Fruit fly (Drosophila melanogaster) whole organism, embryonic: ENCODE data around the gene Hr96.
A peak's percentile ranks its signal among the peaks of the same experiment; 100 is the strongest.

Experiments
- ATbp ChIP-seq: fragments of 200-800 bp; sonication (Bioruptor generic); optimal IDR thresholded peaks from 2 replicates; lab custom pipeline; 2017; ENCODE audit warnings: missing biosample characterization, mild to moderate bottlenecking, missing genetic modification characterization, missing genetic modification reagents
- BEAF-32 ChIP-seq: fragments of 200-800 bp; sonication (Bioruptor generic); optimal IDR thresholded peaks from 3 replicates; lab custom pipeline; 2017; ENCODE audit warnings: missing biosample characterization, missing genetic modification characterization, mild to moderate bottlenecking, moderate library complexity, missing genetic modification reagents
- Bdp1 ChIP-seq: fragments of 200-800 bp; sonication (Bioruptor generic); optimal IDR thresholded peaks from 3 replicates; lab custom pipeline; 2016; ENCODE audit warnings: missing biosample characterization, missing genetic modification characterization
- C15 ChIP-seq: fragments of 200-800 bp; sonication (Bioruptor generic); IDR thresholded peaks from 3 replicates; pipeline ENCODE4 v1.3.6; 2022; ENCODE audit warnings: missing biosample characterization, missing genetic modification characterization
- CG10147 ChIP-seq: fragments of 200-800 bp; sonication (Bioruptor generic); optimal IDR thresholded peaks from 2 replicates; lab custom pipeline; 2019; ENCODE audit warnings: missing biosample characterization, mild to moderate bottlenecking, missing genetic modification characterization, moderate library complexity
- CG1024 ChIP-seq: fragments of 200-800 bp; sonication (Bioruptor generic); IDR thresholded peaks from 2 replicates; pipeline ENCODE4 v1.3.6; 2022; ENCODE audit warnings: missing biosample characterization, missing genetic modification characterization
- CG10267 ChIP-seq: fragments of 200-800 bp; sonication (Bioruptor generic); optimal IDR thresholded peaks from 2 replicates; lab custom pipeline; 2018; ENCODE audit warnings: missing biosample characterization, mild to moderate bottlenecking, missing genetic modification characterization, moderate library complexity
- CG11456 ChIP-seq: fragments of 200-800 bp; sonication (Bioruptor generic); IDR thresholded peaks from 3 replicates; pipeline ENCODE4 v1.3.6; 2022; ENCODE audit warnings: missing biosample characterization, missing genetic modification characterization
- CG13287 ChIP-seq: fragments of 200-800 bp; sonication (Bioruptor generic); IDR thresholded peaks from 2 replicates; pipeline ENCODE4 v1.3.6; 2022; ENCODE audit warnings: missing biosample characterization, missing genetic modification characterization; ENCODE audit not compliant: partially characterized antibody
- CG14710 ChIP-seq: fragments of 200-800 bp; sonication (Bioruptor generic); optimal IDR thresholded peaks from 3 replicates; lab custom pipeline; 2019; ENCODE audit warnings: missing biosample characterization, mild to moderate bottlenecking, missing genetic modification characterization, moderate library complexity
- CG15479 ChIP-seq: fragments of 200-800 bp; sonication (Bioruptor generic); optimal IDR thresholded peaks from 3 replicates; lab custom pipeline; 2019; ENCODE audit warnings: missing biosample characterization, mild to moderate bottlenecking, missing genetic modification characterization, moderate library complexity
- CG16779 ChIP-seq: fragments of 200-800 bp; sonication (Bioruptor generic); IDR thresholded peaks from 2 replicates; pipeline ENCODE4 v1.3.6; 2022; ENCODE audit warnings: missing biosample characterization, missing genetic modification characterization
- CG17361 ChIP-seq: fragments of 200-800 bp; sonication (Bioruptor generic); IDR thresholded peaks from 3 replicates; pipeline ENCODE4 v1.3.6; 2022; ENCODE audit warnings: missing biosample characterization, missing genetic modification characterization
- CG17385 ChIP-seq: fragments of 200-800 bp; sonication (Bioruptor generic); optimal IDR thresholded peaks from 3 replicates; lab custom pipeline; 2018; ENCODE audit warnings: missing biosample characterization, mild to moderate bottlenecking, missing genetic modification characterization
- CG1792 ChIP-seq: fragments of 200-800 bp; sonication (Bioruptor generic); optimal IDR thresholded peaks from 2 replicates; lab custom pipeline; 2016; ENCODE audit warnings: missing biosample characterization, missing genetic modification characterization
- CG18262 ChIP-seq: fragments of 200-800 bp; optimal IDR thresholded peaks from 3 replicates; lab custom pipeline; 2019; ENCODE audit warnings: missing biosample characterization, mild to moderate bottlenecking, missing genetic modification characterization, moderate library complexity
- CG2199 ChIP-seq: fragments of 200-800 bp; sonication (Bioruptor generic); IDR thresholded peaks from 3 replicates; pipeline ENCODE4 v1.3.6; 2022; ENCODE audit warnings: missing biosample characterization, missing genetic modification characterization
- CG3838 ChIP-seq: fragments of 200-800 bp; sonication (Bioruptor generic); optimal IDR thresholded peaks from 3 replicates; lab custom pipeline; 2016; ENCODE audit warnings: missing biosample characterization, missing genetic modification characterization
- CG4360 ChIP-seq: fragments of 200-800 bp; sonication (Bioruptor generic); IDR thresholded peaks from 2 replicates; pipeline ENCODE4 v1.3.6; 2022; ENCODE audit warnings: missing biosample characterization, missing genetic modification characterization
- CG4730 ChIP-seq: fragments of 200-800 bp; sonication (Bioruptor generic); IDR thresholded peaks from 2 replicates; pipeline ENCODE4 v1.3.6; 2022; ENCODE audit warnings: missing biosample characterization, missing genetic modification characterization
- CG8924 ChIP-seq: fragments of 200-800 bp; optimal IDR thresholded peaks from 3 replicates; lab custom pipeline; 2019; ENCODE audit warnings: missing biosample characterization, mild to moderate bottlenecking, missing genetic modification characterization, moderate library complexity
- Camta ChIP-seq: fragments of 200-800 bp; sonication (Bioruptor generic); optimal IDR thresholded peaks from 2 replicates; lab custom pipeline; 2016; ENCODE audit warnings: missing biosample characterization, missing genetic modification characterization
- Dfd ChIP-seq, 2 experiments: fragments of >200 bp; optimal IDR thresholded peaks; 2 replicates each; lab custom pipeline; 2017; ENCODE audit warnings: missing biosample characterization in 2 of 2, missing genetic modification characterization in 2 of 2
- Dip3 ChIP-seq: fragments of 200-800 bp; sonication (Bioruptor generic); optimal IDR thresholded peaks from 3 replicates; lab custom pipeline; 2016; ENCODE audit warnings: missing biosample characterization, missing genetic modification characterization
- HLH4C ChIP-seq: fragments of 200-800 bp; sonication (Bioruptor generic); IDR thresholded peaks from 3 replicates; pipeline ENCODE4 v1.3.6; 2022; ENCODE audit warnings: missing biosample characterization, missing genetic modification characterization; ENCODE audit not compliant: partially characterized antibody
- MBD-R2 ChIP-seq: fragments of 200-800 bp; sonication (Bioruptor generic); IDR thresholded peaks from 2 replicates; pipeline ENCODE4 v1.3.6; 2022; ENCODE audit warnings: missing biosample characterization, missing genetic modification characterization
- Mad ChIP-seq: fragments of 200-800 bp; sonication (Bioruptor generic); optimal IDR thresholded peaks from 2 replicates; lab custom pipeline; 2016; ENCODE audit warnings: missing biosample characterization, missing genetic modification characterization
- Nf-YC ChIP-seq: fragments of 200-800 bp; optimal IDR thresholded peaks from 3 replicates; lab custom pipeline; 2019; ENCODE audit warnings: missing biosample characterization, mild to moderate bottlenecking, missing genetic modification characterization, moderate library complexity
- Vsx1 ChIP-seq: fragments of 200-800 bp; sonication (Bioruptor generic); optimal IDR thresholded peaks from 2 replicates; lab custom pipeline; 2017; ENCODE audit warnings: missing biosample characterization, mild to moderate bottlenecking, missing genetic modification characterization, missing genetic modification reagents
- YL-1 ChIP-seq: fragments of 200-800 bp; sonication (Bioruptor generic); optimal IDR thresholded peaks from 3 replicates; lab custom pipeline; 2017; ENCODE audit warnings: missing biosample characterization, mild to moderate bottlenecking, missing genetic modification characterization
- aop ChIP-seq: fragments of 200-800 bp; sonication (Bioruptor generic); IDR thresholded peaks from 2 replicates; pipeline ENCODE4 v1.3.6; 2022; ENCODE audit warnings: missing biosample characterization, missing genetic modification characterization
- az2 ChIP-seq: fragments of 200-800 bp; sonication (Bioruptor generic); optimal IDR thresholded peaks from 3 replicates; lab custom pipeline; 2016; ENCODE audit warnings: missing biosample characterization, missing genetic modification characterization
- croc ChIP-seq: fragments of 200-800 bp; sonication (Bioruptor generic); conservative IDR thresholded peaks from 3 replicates; pipeline ENCODE4 v1.3.6; 2022; ENCODE audit warnings: missing biosample characterization, missing genetic modification characterization
- crp ChIP-seq, 2 experiments: fragments of 200-800 bp; sonication (Bioruptor generic); optimal IDR thresholded peaks; 2 replicates in 1 of 2; 3 replicates in 1 of 2; lab custom pipeline; 2017; ENCODE audit warnings: missing biosample characterization in 2 of 2, missing genetic modification characterization in 2 of 2, mild to moderate bottlenecking in 1 of 2, moderate library complexity in 1 of 2
- dmrt99B ChIP-seq: fragments of 200-800 bp; sonication (Bioruptor generic); optimal IDR thresholded peaks from 2 replicates; lab custom pipeline; 2018; ENCODE audit warnings: missing biosample characterization, mild to moderate bottlenecking, missing genetic modification characterization, moderate library complexity
- exex ChIP-seq: fragments of 200-800 bp; sonication (Bioruptor generic); optimal IDR thresholded peaks from 4 replicates; lab custom pipeline; 2018; ENCODE audit warnings: missing biosample characterization, mild to moderate bottlenecking, missing genetic modification characterization, moderate library complexity
- gem ChIP-seq: fragments of 200-800 bp; sonication (Bioruptor generic); optimal IDR thresholded peaks from 2 replicates; lab custom pipeline; 2019; ENCODE audit warnings: missing biosample characterization, mild to moderate bottlenecking, missing genetic modification characterization, moderate library complexity
- grau ChIP-seq: fragments of 200-800 bp; optimal IDR thresholded peaks from 3 replicates; lab custom pipeline; 2019; ENCODE audit warnings: missing biosample characterization, mild to moderate bottlenecking, missing genetic modification characterization, moderate library complexity
- lbe ChIP-seq: fragments of 200-800 bp; sonication (Bioruptor generic); optimal IDR thresholded peaks from 2 replicates; lab custom pipeline; 2016; ENCODE audit warnings: missing biosample characterization, mild to moderate bottlenecking, missing genetic modification characterization
- maf-S ChIP-seq: fragments of 200-800 bp; sonication (Bioruptor generic); optimal IDR thresholded peaks from 2 replicates; lab custom pipeline; 2016; ENCODE audit warnings: missing biosample characterization, missing genetic modification characterization
- org-1 ChIP-seq: fragments of 200-800 bp; sonication (Bioruptor generic); optimal IDR thresholded peaks from 2 replicates; lab custom pipeline; 2017; ENCODE audit warnings: missing biosample characterization, missing genetic modification characterization
- pan ChIP-seq, 4 experiments: fragments of >200 bp in 3 of 4; fragments of 200-800 bp in 1 of 4; sonication (Bioruptor generic) in 1 of 4; optimal IDR thresholded peaks in 3 of 4; IDR thresholded peaks in 1 of 4; 2 replicates each; pipeline versions ENCODE4 v1.3.6 to Lab custom; 2017 to 2022; ENCODE audit warnings: missing biosample characterization in 2 of 4, missing genetic modification characterization in 2 of 4, mixed read lengths in 1 of 4
- pho ChIP-seq: fragments of 200-800 bp; sonication (Bioruptor generic); optimal IDR thresholded peaks from 2 replicates; lab custom pipeline; 2016; ENCODE audit warnings: missing biosample characterization, missing genetic modification characterization
- pzg ChIP-seq: fragments of 200-800 bp; sonication (Bioruptor generic); optimal IDR thresholded peaks from 3 replicates; lab custom pipeline; 2018; ENCODE audit warnings: missing biosample characterization, mild to moderate bottlenecking, missing genetic modification characterization, moderate library complexity
- scrt ChIP-seq: fragments of 200-800 bp; sonication (Bioruptor generic); optimal IDR thresholded peaks from 2 replicates; lab custom pipeline; 2018; ENCODE audit warnings: missing biosample characterization, mild to moderate bottlenecking, missing genetic modification characterization, moderate library complexity
- sd ChIP-seq: fragments of 200-800 bp; sonication (Bioruptor generic); optimal IDR thresholded peaks from 3 replicates; lab custom pipeline; 2018; ENCODE audit warnings: missing biosample characterization, mild to moderate bottlenecking, missing genetic modification characterization, moderate library complexity
- sens ChIP-seq: fragments of 200-800 bp; sonication (Bioruptor generic); peaks from one replicate; lab custom pipeline; 2016; ENCODE audit warnings: missing biosample characterization, missing genetic modification characterization
- sens-2 ChIP-seq: fragments of 200-800 bp; sonication (Bioruptor generic); IDR thresholded peaks from 2 replicates; pipeline ENCODE4 v1.3.6; 2022; ENCODE audit warnings: missing biosample characterization, missing genetic modification characterization
- sug ChIP-seq: fragments of 200-800 bp; optimal IDR thresholded peaks from 2 replicates; lab custom pipeline; 2019; ENCODE audit warnings: missing biosample characterization, mild to moderate bottlenecking, missing genetic modification characterization, moderate library complexity
- unpg ChIP-seq: fragments of 200-800 bp; sonication (Bioruptor generic); optimal IDR thresholded peaks from 3 replicates; lab custom pipeline; 2018; ENCODE audit warnings: missing biosample characterization, mild to moderate bottlenecking, missing genetic modification characterization, moderate library complexity

The Hr96 gene

DNA sequence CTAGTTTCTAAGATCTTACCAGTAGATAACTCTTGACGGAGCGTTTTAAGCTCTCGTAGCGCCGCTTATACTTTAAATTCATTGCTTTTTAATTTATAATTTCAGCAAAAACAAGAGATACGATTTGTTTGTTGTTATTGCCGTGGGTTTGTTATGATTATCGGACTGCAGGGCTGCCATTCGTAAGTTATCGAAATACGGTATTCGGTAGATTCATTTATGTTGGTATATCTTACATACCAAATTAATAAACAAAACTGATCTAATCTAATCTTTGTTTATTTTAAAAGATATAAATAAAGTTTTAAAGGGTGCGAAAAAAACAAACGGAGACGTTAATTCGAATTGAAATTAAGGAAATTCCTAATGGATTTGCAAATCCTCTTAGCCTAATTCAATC is 31.0 kb downstream of the Hr96 start, which contains the start of the genes CG31111 and stac (continued):
- TF ChIP-seq pzg (GFP tag; lab: Kevin White, UChicago): peak; percentile 44
- no peak for TF ChIP-seq CG1024 (GFP tag; lab: Robert Waterston, UW)
- no peak for TF ChIP-seq croc (GFP tag; lab: Robert Waterston, UW)
- TF ChIP-seq CG8924 (tag; lab: Kevin White, UChicago): peak; percentile 37
- TF ChIP-seq HLH4C: no peak
- peak; percentile 14 for TF ChIP-seq sug (tag; lab: Kevin White, UChicago)
- TF ChIP-seq exex (tag; lab: Kevin White, UChicago): peak; percentile 29
- no peak for TF ChIP-seq Camta
- TF ChIP-seq CG14710: peak; percentile 17
- TF ChIP-seq dmrt99B (tag; lab: Kevin White, UChicago): no peak
- TF ChIP-seq C15 (GFP tag; lab: Robert Waterston, UW): no peak
- TF ChIP-seq CG4360 (GFP tag; lab: Robert Waterston, UW): peak; percentile 66; the same call in 1 of the 2 replicates
- no peak for TF ChIP-seq Bdp1
- TF ChIP-seq MBD-R2: peak; percentile 65
- no peak for TF ChIP-seq Mad (GFP tag; lab: Kevin White, UChicago)
- no peak for TF ChIP-seq pho (GFP tag; lab: Kevin White, UChicago)
- no peak for TF ChIP-seq Vsx1 (GFP tag; lab: Kevin White, UChicago)
- TF ChIP-seq CG17361: no peak
- peak in 1 of 2 experiments; percentile 17 for TF ChIP-seq crp (GFP tag; optimal IDR thresholded peaks at IDR 0.05; lab: Kevin White, UChicago)
- TF ChIP-seq CG10147 (GFP tag; lab: Kevin White, UChicago): peak; percentile 44
- no peak for TF ChIP-seq ATbp
- no peak for TF ChIP-seq unpg (GFP tag; lab: Kevin White, UChicago)
- TF ChIP-seq CG18262 (tag; lab: Kevin White, UChicago): no peak
- TF ChIP-seq sd (tag; lab: Kevin White, UChicago): peak; percentile 14
- TF ChIP-seq maf-S (GFP tag; lab: Kevin White, UChicago): no peak
- no peak for TF ChIP-seq gem (tag; lab: Kevin White, UChicago)
- no peak for TF ChIP-seq CG15479 (GFP tag; lab: Kevin White, UChicago)
- TF ChIP-seq CG13287 (GFP tag; lab: Robert Waterston, UW): peak; percentile 37; the same call in 1 of the 2 replicates
- TF ChIP-seq Nf-YC (tag; lab: Kevin White, UChicago): peak; percentile 5
- no peak for TF ChIP-seq CG4730
- TF ChIP-seq pan (optimal IDR thresholded peaks at IDR 0.05; lab: Kevin White, UChicago): no peak
- no peak for TF ChIP-seq pan (GFP tag; optimal IDR thresholded peaks at IDR 0.05 in 1 of 2, IDR thresholded peaks at IDR 0.05 in 1 of 2)
- TF ChIP-seq CG11456 (GFP tag; lab: Robert Waterston, UW): no peak
- peak; percentile 19 for TF ChIP-seq CG17385 (GFP tag; lab: Kevin White, UChicago)
- TF ChIP-seq CG16779 (GFP tag; lab: Robert Waterston, UW): no peak
- TF ChIP-seq YL-1 (GFP tag; lab: Kevin White, UChicago): peak; percentile 38
- TF ChIP-seq Dfd (GFP tag; optimal IDR thresholded peaks at IDR 0.05; lab: Kevin White, UChicago): no peak
- no peak for TF ChIP-seq sens-2 (GFP tag; lab: Robert Waterston, UW)
- TF ChIP-seq CG10267 (tag; lab: Kevin White, UChicago): peak; percentile 4
- TF ChIP-seq scrt (GFP tag; lab: Kevin White, UChicago): no peak
- peak; percentile 29 for TF ChIP-seq BEAF-32 (GFP tag; lab: Kevin White, UChicago)
- TF ChIP-seq org-1 (GFP tag; lab: Kevin White, UChicago): no peak
- peak; percentile 53 for TF ChIP-seq sens (GFP tag; lab: Kevin White, UChicago)
- no peak for TF ChIP-seq Dip3 (GFP tag; lab: Kevin White, UChicago)
- no peak for TF ChIP-seq CG3838 (GFP tag; lab: Kevin White, UChicago)
- TF ChIP-seq grau (tag; lab: Kevin White, UChicago): peak; percentile 14
- no peak for TF ChIP-seq CG1792
- TF ChIP-seq az2 (GFP tag; lab: Kevin White, UChicago): no peak
- no peak for TF ChIP-seq CG2199 (GFP tag; lab: Robert Waterston, UW)
- TF ChIP-seq lbe: peak; percentile 49
- TF ChIP-seq aop (GFP tag; lab: Robert Waterston, UW): no peak
